Fruit fly (Drosophila melanogaster) whole organism, embryonic: ENCODE results near the gene tbc.
A peak's percentile ranks its signal among the peaks of the same experiment; 100 is the strongest.

Source experiments
- Awh ChIP-seq: fragments of 200-800 bp; sonication (Bioruptor generic); IDR thresholded peaks from 2 replicates; pipeline ENCODE4, ENCODE4 v1.3.6; 2022; ENCODE audit warnings: missing biosample characterization, missing genetic modification characterization
- BEAF-32 ChIP-seq: fragments of 200-800 bp; sonication (Bioruptor generic); optimal IDR thresholded peaks from 3 replicates; lab custom pipeline; 2017; ENCODE audit warnings: missing biosample characterization, missing genetic modification characterization, mild to moderate bottlenecking, moderate library complexity, missing genetic modification reagents
- BtbVII ChIP-seq: fragments of 200-800 bp; sonication (Bioruptor generic); optimal IDR thresholded peaks from 3 replicates; lab custom pipeline; 2017; ENCODE audit warnings: missing biosample characterization, mild to moderate bottlenecking, missing genetic modification characterization
- CG10462 ChIP-seq: fragments of 200-800 bp; sonication (Bioruptor generic); optimal IDR thresholded peaks from 2 replicates; lab custom pipeline; 2016; ENCODE audit warnings: missing biosample characterization, missing genetic modification characterization
- CG11093 ChIP-seq: fragments of 200-800 bp; sonication (Bioruptor generic); IDR thresholded peaks from 3 replicates; pipeline ENCODE4 v1.3.6; 2022; ENCODE audit warnings: missing biosample characterization, missing genetic modification characterization
- CG11560 ChIP-seq: fragments of 200-800 bp; sonication (Bioruptor generic); IDR thresholded peaks from 3 replicates; pipeline ENCODE4 v1.3.6; 2022; ENCODE audit warnings: missing biosample characterization, missing genetic modification characterization
- CG12236 ChIP-seq: fragments of 200-800 bp; sonication (Bioruptor generic); optimal IDR thresholded peaks from 2 replicates; lab custom pipeline; 2016; ENCODE audit warnings: missing biosample characterization, missing genetic modification characterization
- CG16813 ChIP-seq: fragments of 200-800 bp; sonication (Bioruptor generic); IDR thresholded peaks from 3 replicates; pipeline ENCODE4 v1.3.6; 2022; ENCODE audit warnings: missing biosample characterization, missing genetic modification characterization; ENCODE audit not compliant: partially characterized antibody
- CG2120 ChIP-seq: fragments of 200-800 bp; sonication (Bioruptor generic); optimal IDR thresholded peaks from 3 replicates; lab custom pipeline; 2016; ENCODE audit warnings: missing biosample characterization, missing genetic modification characterization
- CG31388 ChIP-seq: fragments of 200-800 bp; sonication (Bioruptor generic); optimal IDR thresholded peaks from 2 replicates; lab custom pipeline; 2016; ENCODE audit warnings: missing biosample characterization, missing genetic modification characterization
- CG31441 ChIP-seq: fragments of 200-800 bp; sonication (Bioruptor generic); IDR thresholded peaks from 2 replicates; pipeline ENCODE4 v1.3.6; 2022; ENCODE audit warnings: missing biosample characterization, missing genetic modification characterization
- CG32532 ChIP-seq: fragments of 200-800 bp; sonication (Bioruptor generic); IDR thresholded peaks from 2 replicates; pipeline ENCODE4 v1.3.6; 2022; ENCODE audit warnings: missing biosample characterization, missing genetic modification characterization
- CG4404 ChIP-seq: fragments of 200-800 bp; sonication (Bioruptor generic); IDR thresholded peaks from 2 replicates; pipeline ENCODE4 v1.3.6; 2022; ENCODE audit warnings: missing biosample characterization, missing genetic modification characterization
- CG6272 ChIP-seq: fragments of 200-800 bp; sonication (Bioruptor generic); IDR thresholded peaks from 2 replicates; pipeline ENCODE4 v1.3.6; 2022; ENCODE audit warnings: missing biosample characterization, missing genetic modification characterization
- CG6854 ChIP-seq: fragments of 200-800 bp; sonication (Bioruptor generic); optimal IDR thresholded peaks from 3 replicates; lab custom pipeline; 2017; ENCODE audit warnings: missing biosample characterization, mild to moderate bottlenecking, missing genetic modification characterization
- CG7372 ChIP-seq: fragments of 200-800 bp; sonication (Bioruptor generic); IDR thresholded peaks from 2 replicates; pipeline ENCODE4 v1.3.6; 2022; ENCODE audit warnings: missing biosample characterization, missing genetic modification characterization
- CG7556 ChIP-seq: fragments of 200-800 bp; sonication (Bioruptor generic); optimal IDR thresholded peaks from 2 replicates; lab custom pipeline; 2017; ENCODE audit warnings: missing biosample characterization, mild to moderate bottlenecking, missing genetic modification characterization
- CG8388 ChIP-seq: fragments of 200-800 bp; sonication (Bioruptor generic); optimal IDR thresholded peaks from 2 replicates; lab custom pipeline; 2019; ENCODE audit warnings: missing biosample characterization, mild to moderate bottlenecking, missing genetic modification characterization, moderate library complexity
- CG8478 ChIP-seq: fragments of >200 bp; optimal IDR thresholded peaks from 2 replicates; lab custom pipeline; 2018
- CG8765 ChIP-seq: fragments of 200-800 bp; sonication (Bioruptor generic); IDR thresholded peaks from 2 replicates; pipeline ENCODE4 v1.3.6; 2022; ENCODE audit warnings: missing biosample characterization, missing genetic modification characterization
- Drgx ChIP-seq: fragments of 200-800 bp; sonication (Bioruptor generic); IDR thresholded peaks from 2 replicates; pipeline ENCODE4 v1.3.6; 2022; ENCODE audit warnings: missing biosample characterization, missing genetic modification characterization
- Eip74EF ChIP-seq, 2 experiments: fragments of 200-800 bp in 1 of 2; fragments of >200 bp in 1 of 2; sonication (Bioruptor generic) in 1 of 2; optimal IDR thresholded peaks; 2 replicates each; lab custom pipeline; 2017 to 2019; ENCODE audit warnings: missing biosample characterization in 2 of 2, missing genetic modification characterization in 2 of 2, mild to moderate bottlenecking in 1 of 2, moderate library complexity in 1 of 2
- Hmr ChIP-seq: fragments of 200-800 bp; sonication (Bioruptor generic); optimal IDR thresholded peaks from 3 replicates; lab custom pipeline; 2017; ENCODE audit warnings: mild to moderate bottlenecking, missing biosample characterization, missing genetic modification reagents, missing genetic modification characterization
- Lhr ChIP-seq: fragments of 200-800 bp; sonication (Bioruptor generic); optimal IDR thresholded peaks from 3 replicates; lab custom pipeline; 2017; ENCODE audit warnings: mild to moderate bottlenecking, missing biosample characterization, missing genetic modification reagents, missing genetic modification characterization
- Lim3 ChIP-seq: fragments of 200-800 bp; sonication (Bioruptor generic); IDR thresholded peaks from 2 replicates; pipeline ENCODE4 v1.3.6; 2022; ENCODE audit warnings: missing biosample characterization, missing genetic modification characterization
- Mad ChIP-seq: fragments of 200-800 bp; sonication (Bioruptor generic); optimal IDR thresholded peaks from 2 replicates; lab custom pipeline; 2016; ENCODE audit warnings: missing biosample characterization, missing genetic modification characterization
- Optix ChIP-seq: fragments of 200-800 bp; sonication (Bioruptor generic); IDR thresholded peaks from 3 replicates; pipeline ENCODE4 v1.3.6; 2022; ENCODE audit warnings: missing biosample characterization, missing genetic modification characterization
- Xrp1 ChIP-seq: fragments of 200-800 bp; sonication (Bioruptor generic); IDR thresholded peaks from 2 replicates; pipeline ENCODE4 v1.3.6; 2022; ENCODE audit warnings: missing biosample characterization, missing genetic modification characterization
- ash1 ChIP-seq: fragments of 200-800 bp; sonication (Bioruptor generic); optimal IDR thresholded peaks from 2 replicates; lab custom pipeline; 2018; ENCODE audit warnings: missing biosample characterization, mild to moderate bottlenecking, missing genetic modification characterization
- bab2 ChIP-seq: fragments of 200-800 bp; sonication (Bioruptor generic); optimal IDR thresholded peaks from 2 replicates; lab custom pipeline; 2016; ENCODE audit warnings: missing biosample characterization, missing genetic modification characterization
- bbx ChIP-seq: fragments of 200-800 bp; sonication (Bioruptor generic); IDR thresholded peaks from 2 replicates; pipeline ENCODE4 v1.3.6; 2022; ENCODE audit warnings: missing biosample characterization, missing genetic modification characterization; ENCODE audit not compliant: partially characterized antibody
- bigmax ChIP-seq: fragments of 200-800 bp; sonication (Bioruptor generic); optimal IDR thresholded peaks from 2 replicates; lab custom pipeline; 2018; ENCODE audit warnings: missing biosample characterization, mild to moderate bottlenecking, missing genetic modification characterization
- cwo ChIP-seq: fragments of 200-800 bp; sonication (Bioruptor generic); optimal IDR thresholded peaks from 3 replicates; lab custom pipeline; 2017; ENCODE audit warnings: missing biosample characterization, missing genetic modification characterization, mild to moderate bottlenecking, moderate library complexity, missing genetic modification reagents
- da ChIP-seq: fragments of 200-800 bp; sonication (Bioruptor generic); optimal IDR thresholded peaks from 2 replicates; lab custom pipeline; 2016; ENCODE audit warnings: missing biosample characterization, missing genetic modification characterization
- emc ChIP-seq: fragments of 200-800 bp; sonication (Bioruptor generic); optimal IDR thresholded peaks from 2 replicates; lab custom pipeline; 2016; ENCODE audit warnings: missing biosample characterization, missing genetic modification characterization
- ewg ChIP-seq: fragments of 200-800 bp; sonication (Bioruptor generic); optimal IDR thresholded peaks from 3 replicates; lab custom pipeline; 2017; ENCODE audit warnings: mild to moderate bottlenecking, missing biosample characterization, missing genetic modification reagents, missing genetic modification characterization
- fd3F ChIP-seq: fragments of 200-800 bp; sonication (Bioruptor generic); optimal IDR thresholded peaks from 2 replicates; lab custom pipeline; 2018; ENCODE audit warnings: missing biosample characterization, mild to moderate bottlenecking, missing genetic modification characterization, moderate library complexity
- grn ChIP-seq: fragments of 200-800 bp; sonication (Bioruptor generic); optimal IDR thresholded peaks from 3 replicates; lab custom pipeline; 2017; ENCODE audit warnings: missing biosample characterization, missing genetic modification characterization
- nau ChIP-seq: fragments of 200-800 bp; sonication (Bioruptor generic); optimal IDR thresholded peaks from 3 replicates; lab custom pipeline; 2017; ENCODE audit warnings: missing biosample characterization, mild to moderate bottlenecking, missing genetic modification characterization, missing genetic modification reagents
- nmo ChIP-seq: fragments of 200-800 bp; sonication (Bioruptor generic); optimal IDR thresholded peaks from 2 replicates; lab custom pipeline; 2018; ENCODE audit warnings: missing biosample characterization, mild to moderate bottlenecking, missing genetic modification characterization, moderate library complexity
- pfk ChIP-seq: fragments of 200-800 bp; sonication (Bioruptor generic); optimal IDR thresholded peaks from 2 replicates; lab custom pipeline; 2018; ENCODE audit warnings: missing biosample characterization, mild to moderate bottlenecking, missing genetic modification characterization, moderate library complexity
- pita ChIP-seq: fragments of 200-800 bp; sonication (Bioruptor generic); optimal IDR thresholded peaks from 2 replicates; lab custom pipeline; 2017; ENCODE audit warnings: missing biosample characterization, mild to moderate bottlenecking, missing genetic modification characterization
- pnt ChIP-seq: fragments of 200-800 bp; sonication (Bioruptor generic); optimal IDR thresholded peaks from 3 replicates; lab custom pipeline; 2016; ENCODE audit warnings: missing biosample characterization, missing genetic modification characterization
- seq ChIP-seq: fragments of 200-800 bp; sonication (Bioruptor generic); IDR thresholded peaks from 2 replicates; pipeline ENCODE4 v1.3.6; 2022; ENCODE audit warnings: missing biosample characterization, missing genetic modification characterization
- slp2 ChIP-seq: fragments of 200-800 bp; sonication (Bioruptor generic); optimal IDR thresholded peaks from 2 replicates; lab custom pipeline; 2016; ENCODE audit warnings: missing biosample characterization, missing genetic modification characterization
- sna ChIP-seq: fragments of 200-800 bp; sonication (Bioruptor generic); IDR thresholded peaks from 2 replicates; pipeline ENCODE4 v1.3.6; 2022; ENCODE audit warnings: missing biosample characterization, missing genetic modification characterization; ENCODE audit not compliant: partially characterized antibody
- stwl ChIP-seq: fragments of 200-800 bp; sonication (Bioruptor generic); optimal IDR thresholded peaks from 3 replicates; lab custom pipeline; 2018; ENCODE audit warnings: missing biosample characterization, mild to moderate bottlenecking, missing genetic modification characterization, moderate library complexity
- tio ChIP-seq: fragments of 200-800 bp; sonication (Bioruptor generic); optimal IDR thresholded peaks from 2 replicates; lab custom pipeline; 2017; ENCODE audit warnings: missing biosample characterization, missing genetic modification characterization, inconsistent platforms
- tna ChIP-seq: fragments of 200-800 bp; sonication (Bioruptor generic); IDR thresholded peaks from 2 replicates; pipeline ENCODE4 v1.3.6; 2022; ENCODE audit warnings: missing biosample characterization, missing genetic modification characterization; ENCODE audit not compliant: partially characterized antibody
- wor ChIP-seq: fragments of 200-800 bp; sonication (Bioruptor generic); IDR thresholded peaks from 2 replicates; pipeline ENCODE4 v1.3.6; 2022; ENCODE audit warnings: missing biosample characterization, missing genetic modification characterization

tbc gene

dm6 chrX:20502776-20503503 lies 53.8 kb downstream of the tbc start (continued):
- peak; percentile 61 for TF ChIP-seq CG31441 (GFP tag; lab: Robert Waterston, UW)
- no peak for TF ChIP-seq CG11560 (tag; lab: Robert Waterston, UW)
- TF ChIP-seq bbx (GFP tag; lab: Robert Waterston, UW): no peak
- no peak for TF ChIP-seq CG6272 (GFP tag; lab: Robert Waterston, UW)
- no peak for TF ChIP-seq CG4404
- TF ChIP-seq pfk: no peak
- no peak for TF ChIP-seq CG8478
- no peak for TF ChIP-seq sna
- peak; percentile 4 for TF ChIP-seq fd3F (GFP tag; lab: Kevin White, UChicago)
- TF ChIP-seq CG12236 (GFP tag; lab: Kevin White, UChicago): no peak
- TF ChIP-seq da (GFP tag; lab: Kevin White, UChicago): peak; percentile 19
- TF ChIP-seq bab2: peak; percentile 18
- no peak for TF ChIP-seq BEAF-32
- no peak for TF ChIP-seq Awh (GFP tag; lab: Robert Waterston, UW)
- no peak for TF ChIP-seq cwo (GFP tag; lab: Kevin White, UChicago)
- no peak for TF ChIP-seq slp2
- peak in 1 of 2 experiments; percentile 27 for TF ChIP-seq Eip74EF (GFP tag; optimal IDR thresholded peaks at IDR 0.05; lab: Kevin White, UChicago)
- TF ChIP-seq CG2120 (GFP tag; lab: Kevin White, UChicago): peak; percentile 67
- no peak for TF ChIP-seq seq (GFP tag; lab: Robert Waterston, UW)
- no peak for TF ChIP-seq Drgx (GFP tag; lab: Robert Waterston, UW)
- no peak for TF ChIP-seq Lhr (GFP tag; lab: Kevin White, UChicago)
- no peak for TF ChIP-seq Mad (GFP tag; lab: Kevin White, UChicago)
- TF ChIP-seq nau: no peak
- TF ChIP-seq nmo (GFP tag; lab: Kevin White, UChicago): peak; percentile 38
- TF ChIP-seq CG8388 (GFP tag; lab: Kevin White, UChicago): no peak
- 0 out of 2 replicates have a peak, but pooled peaks have one; percentile 11 for TF ChIP-seq Xrp1 (GFP tag; lab: Robert Waterston, UW)
- no peak for TF ChIP-seq tna (GFP tag; lab: Robert Waterston, UW)
- no peak for TF ChIP-seq bigmax
- TF ChIP-seq CG11093 (GFP tag; lab: Robert Waterston, UW): 0 out of 3 replicates have a peak, but pooled peaks have one; percentile 29
- TF ChIP-seq grn (GFP tag; lab: Kevin White, UChicago): no peak
- no peak for TF ChIP-seq CG7372 (GFP tag; lab: Robert Waterston, UW)
- TF ChIP-seq pnt (GFP tag; lab: Kevin White, UChicago): no peak
- TF ChIP-seq ewg: no peak
- TF ChIP-seq Lim3: no peak
- peak; percentile 68 for TF ChIP-seq Hmr
- peak; percentile 40 for TF ChIP-seq CG6854 (GFP tag; lab: Kevin White, UChicago)
- TF ChIP-seq CG32532 (GFP tag; lab: Robert Waterston, UW): no peak
- peak; percentile 56 for TF ChIP-seq CG7556
- TF ChIP-seq CG31388: no peak
- no peak for TF ChIP-seq stwl (tag; lab: Kevin White, UChicago)
- no peak for TF ChIP-seq CG10462 (GFP tag; lab: Kevin White, UChicago)
- TF ChIP-seq pita (GFP tag; lab: Kevin White, UChicago): no peak
- no peak for TF ChIP-seq ash1 (GFP tag; lab: Kevin White, UChicago)
- no peak for TF ChIP-seq tio (GFP tag; lab: Kevin White, UChicago)
- no peak for TF ChIP-seq CG8765 (GFP tag; lab: Robert Waterston, UW)
- TF ChIP-seq wor: no peak
- peak; percentile 58 for TF ChIP-seq BtbVII (GFP tag; lab: Kevin White, UChicago)
- TF ChIP-seq emc (GFP tag; lab: Kevin White, UChicago): no peak
- TF ChIP-seq CG16813 (GFP tag; lab: Robert Waterston, UW): no peak
- no peak for TF ChIP-seq Optix (GFP tag; lab: Robert Waterston, UW)
